Fruit fly (Drosophila melanogaster): ENCODE data around the gene Septin1.

Septin1 gene

DNA sequence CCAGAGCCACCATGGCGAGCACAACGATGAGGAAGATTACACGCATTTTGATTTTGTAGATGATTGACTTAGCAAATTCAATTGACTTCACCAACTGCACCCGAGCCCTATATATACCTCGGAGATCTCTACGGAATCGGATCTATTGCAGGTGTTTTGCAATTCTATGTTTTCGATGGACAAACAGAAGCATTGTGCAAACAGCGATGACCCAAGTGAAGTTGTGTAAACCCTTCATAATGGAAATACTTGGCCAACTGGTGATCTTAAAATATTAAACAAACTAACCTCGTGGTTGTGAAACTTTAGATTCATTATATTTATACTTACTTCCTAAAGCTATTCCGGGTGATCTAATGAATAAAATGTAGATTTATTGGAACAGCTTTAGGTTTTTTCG, 44.6 kb downstream of the Septin1 start, which contains the start of gene whe:
Gene whe (minus strand): TSS at position 101 of the 400 bp plus-strand sequence.
- TF ChIP-seq CG13775 (GFP tag; optimal IDR thresholded peaks at IDR 0.05) (no peak), kay (GFP tag; optimal IDR thresholded peaks at IDR 0.05) (no peak), CG6654 (GFP tag; optimal IDR thresholded peaks at IDR 0.05) (no peak), CG6175 (GFP tag; IDR thresholded peaks at IDR 0.05) (no peak), HLHmδ (GFP tag; optimal IDR thresholded peaks at IDR 0.05) (no peak), Ssrp (tag; optimal IDR thresholded peaks at IDR 0.05) (no peak), CG2120 (GFP tag; optimal IDR thresholded peaks at IDR 0.05) (no peak), CG12299 (tag; optimal IDR thresholded peaks at IDR 0.05) (no peak), sima (GFP tag; optimal IDR thresholded peaks at IDR 0.05) (no peak), CG18619 (GFP tag; optimal IDR thresholded peaks at IDR 0.05) (no peak)

Measured in whole organism, embryonic.